Worm (Caenorhabditis elegans): ENCODE data around the gene hsp-25.

hsp-25 gene

DNA sequence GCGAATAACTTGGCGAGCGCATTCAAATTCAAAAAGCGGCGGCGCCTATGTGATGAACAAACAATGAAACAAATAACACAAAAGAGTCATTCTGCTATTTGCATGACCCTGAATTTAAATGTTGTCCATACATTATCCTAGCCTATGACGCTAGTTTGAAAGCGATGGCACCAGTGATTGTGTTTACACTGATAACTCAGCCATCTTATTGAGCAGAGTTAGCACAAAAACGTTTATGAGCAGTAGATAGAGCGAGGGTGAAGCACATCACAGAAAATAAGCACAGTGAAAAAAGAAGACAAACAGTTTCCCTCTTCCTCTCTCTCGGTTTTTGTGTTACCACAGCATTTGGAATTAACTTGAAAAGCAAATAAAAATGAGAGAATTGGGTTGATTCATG lies 3.8 kb upstream of the hsp-25 start:
- TF ChIP-seq elt-2 (tag; optimal IDR thresholded peaks at IDR 0.05) (no peak), ceh-14 (tag; optimal IDR thresholded peaks at IDR 0.05) (no peak), eyg-1 (tag; optimal IDR thresholded peaks at IDR 0.05) (no peak), unc-86 (tag; optimal IDR thresholded peaks at IDR 0.05) (no peak), pag-3 (tag; optimal IDR thresholded peaks at IDR 0.05; ENCODE audit: borderline replicate concordance) (no peak), zip-5 (tag; optimal IDR thresholded peaks at IDR 0.05) (no peak), ceh-2 (tag; optimal IDR thresholded peaks at IDR 0.05) (no peak), hlh-8 (tag; optimal IDR thresholded peaks at IDR 0.05) (no peak), ceh-30 (tag; optimal IDR thresholded peaks at IDR 0.05) (no peak), ttx-3 (tag; optimal IDR thresholded peaks at IDR 0.05) (no peak), hlh-6 (tag; optimal IDR thresholded peaks at IDR 0.05) (no peak), che-1 (tag; optimal IDR thresholded peaks at IDR 0.05) (no peak), ahr-1 (tag; optimal IDR thresholded peaks at IDR 0.05) (no peak), nhr-11 (tag; optimal IDR thresholded peaks at IDR 0.05) (no peak), C38D4.7 (GFP tag; optimal IDR thresholded peaks at IDR 0.05) (no peak), hlh-13 (GFP tag; optimal IDR thresholded peaks at IDR 0.05) (no peak), pha-2 (tag; optimal IDR thresholded peaks at IDR 0.05) (no peak), sox-2 (GFP tag; IDR thresholded peaks at IDR 0.05) (no peak), dve-1 (tag; optimal IDR thresholded peaks at IDR 0.05) (no peak)

- TF ChIP-seq ceh-18 (tag; optimal IDR thresholded peaks at IDR 0.05) (peak; percentile 80), elt-4 (tag; optimal IDR thresholded peaks at IDR 0.05) (no peak), tbx-2 (tag; optimal IDR thresholded peaks at IDR 0.05) (peak; percentile 3), tbx-7 (tag; optimal IDR thresholded peaks at IDR 0.05) (no peak), nfya-1 (tag; optimal IDR thresholded peaks at IDR 0.05) (peak; percentile 76), elt-2 (tag; optimal IDR thresholded peaks at IDR 0.05) (peak; percentile 31), ref-2 (tag; optimal IDR thresholded peaks at IDR 0.05) (peak; percentile 42)
These were observed 2.6 kb upstream of the hsp-25 start for ce11 chrX:6041995-6042481.

DNA sequence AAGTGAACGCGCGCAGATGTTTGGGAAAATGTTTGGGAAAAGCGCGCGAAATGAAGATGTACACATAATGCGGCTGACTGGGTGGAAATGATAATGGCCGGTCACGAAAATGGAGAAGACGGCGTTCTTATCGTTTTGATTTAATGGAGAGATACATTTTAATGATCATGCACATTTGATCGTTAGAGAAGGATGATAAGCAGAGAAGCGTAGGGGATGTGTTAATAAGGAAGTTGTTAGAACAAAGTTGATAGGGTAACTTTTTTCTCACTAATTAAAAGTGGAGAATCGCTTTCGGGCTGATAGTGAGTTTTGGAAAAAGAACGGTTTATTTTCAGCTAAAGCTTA lies 1.6 kb upstream of the hsp-25 start:
- TF ChIP-seq elt-2 (tag; optimal IDR thresholded peaks at IDR 0.05) = no peak
- TF ChIP-seq unc-86 (tag; optimal IDR thresholded peaks at IDR 0.05) = no peak

DNA sequence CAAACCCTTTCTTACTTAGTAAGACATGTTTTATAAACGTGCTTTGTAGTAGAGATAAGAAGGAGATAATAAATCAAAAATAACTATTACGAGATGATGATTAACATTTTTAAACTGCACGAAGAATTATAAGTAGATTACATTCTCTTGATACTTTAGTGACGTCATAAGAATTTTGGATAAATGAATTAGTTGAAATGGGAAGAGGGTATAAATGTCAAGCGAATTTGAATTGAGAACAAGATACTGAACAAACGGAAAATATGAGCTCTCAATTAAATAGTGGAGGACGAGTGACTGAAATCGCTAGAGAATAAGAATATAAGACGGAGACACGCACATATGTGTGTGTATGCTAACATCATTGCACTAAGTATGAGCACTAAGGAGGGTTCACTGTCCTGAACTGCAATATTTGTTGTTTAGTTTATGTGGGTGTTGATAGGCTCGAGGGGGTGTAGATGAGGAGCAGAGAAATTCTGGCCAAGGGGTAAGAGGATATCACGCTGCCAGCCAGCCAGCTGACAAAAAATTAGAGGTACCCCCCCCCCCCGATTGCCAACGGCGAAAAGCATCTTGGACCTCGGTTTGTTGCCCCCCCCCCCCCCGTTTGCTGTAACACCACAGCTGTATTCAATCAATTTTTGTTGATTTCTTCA lies 1.1 kb upstream of the hsp-25 start:
- TF ChIP-seq ceh-48 (tag; optimal IDR thresholded peaks at IDR 0.05) (no peak), fax-1 (tag; optimal IDR thresholded peaks at IDR 0.05) (no peak), pat-9 (tag; optimal IDR thresholded peaks at IDR 0.05) (peak; percentile 34)

- no peak for TF ChIP-seq ceh-24 (tag; optimal IDR thresholded peaks at IDR 0.05)
- no peak for TF ChIP-seq unc-86 (tag; optimal IDR thresholded peaks at IDR 0.05)
- TF ChIP-seq pha-2 (tag; optimal IDR thresholded peaks at IDR 0.05) = no peak
- no peak for TF ChIP-seq ama-1 (optimal IDR thresholded peaks at IDR 0.05)
- no peak for TF ChIP-seq gmeb-2 (tag; optimal IDR thresholded peaks at IDR 0.05)
- TF ChIP-seq elt-4 (tag; optimal IDR thresholded peaks at IDR 0.05) = no peak
- no peak for TF ChIP-seq pqm-1 (tag; optimal IDR thresholded peaks at IDR 0.05)
- TF ChIP-seq pros-1 (tag; optimal IDR thresholded peaks at IDR 0.05) = no peak
- no peak for TF ChIP-seq ceh-19 (GFP tag; optimal IDR thresholded peaks at IDR 0.05)
- TF ChIP-seq ceh-45 (GFP tag; IDR thresholded peaks at IDR 0.05) = no peak
- TF ChIP-seq ztf-16 (tag; optimal IDR thresholded peaks at IDR 0.05) = no peak
- no peak for TF ChIP-seq tbx-2 (tag; optimal IDR thresholded peaks at IDR 0.05)
- TF ChIP-seq hlh-30 (tag; optimal IDR thresholded peaks at IDR 0.05; ENCODE audit: insufficient read depth) = no peak
- no peak for TF ChIP-seq hlh-8 (tag; optimal IDR thresholded peaks at IDR 0.05)
- TF ChIP-seq ets-4 (tag; optimal IDR thresholded peaks at IDR 0.05) = no peak
- no peak for TF ChIP-seq madf-2 (tag; optimal IDR thresholded peaks at IDR 0.05)
- TF ChIP-seq ceh-9 (tag; optimal IDR thresholded peaks at IDR 0.05) = no peak
- TF ChIP-seq ceh-14 (tag; optimal IDR thresholded peaks at IDR 0.05) = no peak
- TF ChIP-seq lin-11 (tag; optimal IDR thresholded peaks at IDR 0.05) = no peak
- no peak for TF ChIP-seq nhr-232 (tag; optimal IDR thresholded peaks at IDR 0.05)
These were observed 8.3 kb downstream of the hsp-25 start, which contains the start of gene ipp-5 for ce11 chrX:6031169-6031568. ipp-5 (plus strand) TSS chrX:6031469.
